Worm (Caenorhabditis elegans) whole organism, young adult: ENCODE results near the gene R12G8.1.

ENCODE experiments used
- B0261.1 ChIP-seq: sonication (generic microtip); optimal IDR thresholded peaks from 2 replicates; lab custom pipeline; 2016; ENCODE audit warnings: mild to moderate bottlenecking, missing genetic modification characterization, moderate library complexity, missing compliant biosample characterization
- C17E4.6 ChIP-seq: fragments of 200-800 bp; sonication (Bioruptor generic); IDR thresholded peaks from 2 replicates; pipeline ENCODE4 v1.3.6; 2022; ENCODE audit warnings: missing genetic modification reagents, missing genetic modification characterization, missing compliant biosample characterization
- D2030.7 ChIP-seq: fragments of 200-800 bp; sonication (Bioruptor generic); IDR thresholded peaks from 2 replicates; pipeline ENCODE4 v1.3.6; 2022; ENCODE audit warnings: missing genetic modification reagents, missing genetic modification characterization, missing compliant biosample characterization
- F33H1.4 ChIP-seq: fragments of 200-800 bp; sonication (Bioruptor generic); IDR thresholded peaks from 2 replicates; pipeline ENCODE4 v1.3.6; 2022; ENCODE audit warnings: missing genetic modification reagents, missing genetic modification characterization, missing compliant biosample characterization
- F55B11.4 ChIP-seq: sonication (generic microtip); optimal IDR thresholded peaks from 2 replicates; lab custom pipeline; 2016; ENCODE audit warnings: missing compliant biosample characterization, missing genetic modification characterization, borderline replicate concordance; ENCODE audit not compliant: insufficient read depth
- K12H6.12 ChIP-seq: fragments of 200-800 bp; sonication (Bioruptor generic); optimal IDR thresholded peaks from 2 replicates; lab custom pipeline; 2018; ENCODE audit warnings: mild to moderate bottlenecking, missing genetic modification characterization, missing compliant biosample characterization
- Y56A3A.18 ChIP-seq: fragments of 200-800 bp; sonication (Bioruptor generic); IDR thresholded peaks from 2 replicates; pipeline ENCODE4 v1.3.6; 2022; ENCODE audit warnings: missing genetic modification reagents, missing genetic modification characterization, missing compliant biosample characterization
- Y79H2A.3 ChIP-seq: fragments of 200-800 bp; sonication (Bioruptor generic); conservative IDR thresholded peaks from 2 replicates; pipeline ENCODE4 v1.3.6; 2022; ENCODE audit warnings: missing genetic modification reagents, missing genetic modification characterization, missing compliant biosample characterization
- akir-1 ChIP-seq: fragments of 200-800 bp; sonication (Bioruptor generic); optimal IDR thresholded peaks from 2 replicates; lab custom pipeline; 2018; ENCODE audit warnings: mild to moderate bottlenecking, missing genetic modification characterization, moderate library complexity, missing compliant biosample characterization
- ama-1 ChIP-seq, 3 experiments: fragments of 150-350 bp in 1 of 3; sonication (generic microtip) in 2 of 3; optimal IDR thresholded peaks; 2 replicates each; lab custom pipeline; 2014 to 2018; ENCODE audit warnings: missing biosample characterization in 2 of 3, missing genetic modification characterization in 2 of 3, missing genetic modification reagents in 2 of 3
- athp-1 ChIP-seq: sonication (generic microtip); optimal IDR thresholded peaks from 2 replicates; lab custom pipeline; 2017; ENCODE audit warnings: mild to moderate bottlenecking, missing genetic modification characterization, missing compliant biosample characterization
- attf-5 ChIP-seq: fragments of 200-800 bp; sonication (Bioruptor generic); optimal IDR thresholded peaks from 2 replicates; lab custom pipeline; 2018; ENCODE audit warnings: mild to moderate bottlenecking, missing genetic modification characterization, missing compliant biosample characterization
- attf-6 ChIP-seq: fragments of 200-800 bp; sonication (Bioruptor generic); IDR thresholded peaks from 2 replicates; pipeline ENCODE4 v1.3.6; 2022; ENCODE audit warnings: missing genetic modification reagents, missing genetic modification characterization, missing compliant biosample characterization
- cebp-1 ChIP-seq, 2 experiments: fragments of 200-800 bp in 1 of 2; sonication (Bioruptor generic) in 1 of 2; sonication (generic microtip) in 1 of 2; IDR thresholded peaks in 1 of 2; optimal IDR thresholded peaks in 1 of 2; 2 replicates each; pipeline versions ENCODE4 v1.3.6 to Lab custom; 2017 to 2022; ENCODE audit warnings: missing compliant biosample characterization in 2 of 2, missing genetic modification characterization in 2 of 2, mild to moderate bottlenecking in 1 of 2, missing genetic modification reagents in 1 of 2, moderate library complexity in 1 of 2
- ceh-27 ChIP-seq: fragments of 200-800 bp; sonication (Bioruptor generic); optimal IDR thresholded peaks from 2 replicates; lab custom pipeline; 2018; ENCODE audit warnings: mild to moderate bottlenecking, missing genetic modification characterization, moderate library complexity, missing compliant biosample characterization
- ceh-40 ChIP-seq: fragments of 200-800 bp; sonication (Bioruptor generic); IDR thresholded peaks from 2 replicates; pipeline ENCODE4 v1.3.6; 2022; ENCODE audit warnings: missing genetic modification characterization, missing compliant biosample characterization
- ceh-58 ChIP-seq: fragments of 200-800 bp; sonication (Bioruptor generic); IDR thresholded peaks from 2 replicates; pipeline ENCODE4 v1.3.6; 2022; ENCODE audit warnings: missing genetic modification characterization, missing compliant biosample characterization
- die-1 ChIP-seq: sonication (generic microtip); optimal IDR thresholded peaks from 2 replicates; lab custom pipeline; 2016; ENCODE audit warnings: missing genotype, mild to moderate bottlenecking, missing genetic modification characterization, missing compliant biosample characterization
- dox-1 ChIP-seq: fragments of 200-800 bp; sonication (Bioruptor generic); IDR thresholded peaks from 2 replicates; pipeline ENCODE4 v1.3.6; 2022; ENCODE audit warnings: missing genetic modification reagents, missing genetic modification characterization, missing compliant biosample characterization
- him-1 ChIP-seq: sonication (generic microtip); optimal IDR thresholded peaks from 2 replicates; lab custom pipeline; 2016; ENCODE audit warnings: missing genotype, missing genetic modification reagents, missing genetic modification characterization, missing compliant biosample characterization
- hsf-1 ChIP-seq: fragments of 200-800 bp; sonication (Bioruptor generic); IDR thresholded peaks from 2 replicates; pipeline ENCODE4 v1.3.6; 2022; ENCODE audit warnings: missing genetic modification reagents, missing genetic modification characterization, missing compliant biosample characterization
- let-526 ChIP-seq: fragments of 200-800 bp; sonication (Bioruptor generic); IDR thresholded peaks from 2 replicates; pipeline ENCODE4 v1.3.6; 2022; ENCODE audit warnings: missing genetic modification reagents, missing genetic modification characterization, missing compliant biosample characterization
- lin-26 ChIP-seq: fragments of 200-800 bp; sonication (Bioruptor generic); IDR thresholded peaks from 2 replicates; pipeline ENCODE4 v1.3.6; 2022; ENCODE audit warnings: missing genetic modification reagents, missing genetic modification characterization, missing compliant biosample characterization
- lin-35 ChIP-seq, 3 experiments: fragments of 150-350 bp in 2 of 3; sonication (generic microtip) in 1 of 3; optimal IDR thresholded peaks; 2 replicates each; lab custom pipeline; 2014 to 2018; ENCODE audit warnings: missing biosample characterization in 3 of 3, missing genetic modification characterization in 3 of 3, missing genetic modification reagents in 3 of 3
- lsl-1 ChIP-seq: fragments of 200-800 bp; sonication (Bioruptor generic); optimal IDR thresholded peaks from 2 replicates; lab custom pipeline; 2018; ENCODE audit warnings: mild to moderate bottlenecking, missing genetic modification characterization, moderate library complexity, missing compliant biosample characterization
- lsy-27 ChIP-seq: sonication (generic microtip); optimal IDR thresholded peaks from 2 replicates; lab custom pipeline; 2017; ENCODE audit warnings: missing genetic modification characterization, mild to moderate bottlenecking, missing compliant biosample characterization, antibody characterized with exemption, missing genotype, borderline replicate concordance; ENCODE audit not compliant: insufficient read depth
- madf-10 ChIP-seq: sonication (generic microtip); optimal IDR thresholded peaks from 2 replicates; lab custom pipeline; 2016; ENCODE audit warnings: mild to moderate bottlenecking, missing genetic modification characterization, missing compliant biosample characterization
- madf-3 ChIP-seq: fragments of 200-800 bp; sonication (Bioruptor generic); IDR thresholded peaks from 2 replicates; pipeline ENCODE4 v1.3.6; 2022; ENCODE audit warnings: missing genetic modification reagents, missing genetic modification characterization, missing compliant biosample characterization
- madf-6 ChIP-seq: fragments of 200-800 bp; sonication (Bioruptor generic); IDR thresholded peaks from 2 replicates; pipeline ENCODE4 v1.3.6; 2022; ENCODE audit warnings: missing genetic modification reagents, missing genetic modification characterization, missing compliant biosample characterization
- madf-8 ChIP-seq: fragments of 200-800 bp; sonication (Bioruptor generic); conservative IDR thresholded peaks from 2 replicates; pipeline ENCODE4 v1.3.6; 2022; ENCODE audit warnings: missing genetic modification reagents, missing genetic modification characterization, missing compliant biosample characterization
- mel-28 ChIP-seq: sonication (generic microtip); optimal IDR thresholded peaks from 2 replicates; lab custom pipeline; 2016; ENCODE audit warnings: borderline replicate concordance, mild to moderate bottlenecking, missing genetic modification characterization, missing compliant biosample characterization
- mes-4 ChIP-seq: sonication (generic microtip); optimal IDR thresholded peaks from 2 replicates; lab custom pipeline; 2016; ENCODE audit warnings: missing genotype, missing genetic modification characterization, missing compliant biosample characterization
- mxl-1 ChIP-seq: sonication (generic microtip); optimal IDR thresholded peaks from 2 replicates; lab custom pipeline; 2016; ENCODE audit warnings: missing genetic modification characterization, missing compliant biosample characterization
- nfya-1 ChIP-seq: sonication (generic microtip); optimal IDR thresholded peaks from 2 replicates; lab custom pipeline; 2017; ENCODE audit warnings: antibody characterized with exemption, missing compliant biosample characterization, missing genetic modification characterization, borderline replicate concordance; ENCODE audit not compliant: insufficient read depth
- nhr-120 ChIP-seq: fragments of 200-800 bp; sonication (Bioruptor generic); IDR thresholded peaks from 2 replicates; pipeline ENCODE4 v1.3.6; 2022; ENCODE audit warnings: missing genetic modification characterization, missing compliant biosample characterization
- nhr-90 ChIP-seq: sonication (generic microtip); optimal IDR thresholded peaks from 2 replicates; lab custom pipeline; 2016; ENCODE audit warnings: missing genotype, mild to moderate bottlenecking, missing genetic modification characterization, missing compliant biosample characterization
- rec-8 ChIP-seq, 2 experiments: sonication (generic microtip); optimal IDR thresholded peaks; 2 replicates each; lab custom pipeline; 2016; ENCODE audit warnings: mild to moderate bottlenecking in 2 of 2, missing genetic modification characterization in 2 of 2, missing genetic modification reagents in 2 of 2, missing genotype in 2 of 2, missing biosample characterization in 1 of 2, missing compliant biosample characterization in 1 of 2, moderate library complexity in 1 of 2
- rpc-1 ChIP-seq, 2 experiments: fragments of 150-350 bp in 1 of 2; sonication (generic microtip) in 1 of 2; optimal IDR thresholded peaks; 2 replicates each; lab custom pipeline; 2014 to 2018; ENCODE audit warnings: missing biosample characterization in 1 of 2, missing genetic modification characterization in 1 of 2, missing genetic modification reagents in 1 of 2, missing genotype in 1 of 2
- sea-2 ChIP-seq: fragments of 200-800 bp; sonication (Bioruptor generic); IDR thresholded peaks from 2 replicates; pipeline ENCODE4 v1.3.6; 2022; ENCODE audit warnings: missing genetic modification characterization, missing compliant biosample characterization
- snpc-3.4 ChIP-seq: sonication (generic microtip); optimal IDR thresholded peaks from 2 replicates; lab custom pipeline; 2017; ENCODE audit warnings: missing genetic modification characterization, mild to moderate bottlenecking, missing compliant biosample characterization, antibody characterized with exemption, moderate library complexity, missing genotype, missing genetic modification reagents
- tbp1 ChIP-seq: fragments of 200-800 bp; sonication (Bioruptor generic); optimal IDR thresholded peaks from 2 replicates; lab custom pipeline; 2018; ENCODE audit warnings: mild to moderate bottlenecking, missing genetic modification characterization, missing compliant biosample characterization
- tbx-9 ChIP-seq: sonication (generic microtip); optimal IDR thresholded peaks from 2 replicates; lab custom pipeline; 2016; ENCODE audit warnings: borderline replicate concordance, missing genetic modification characterization, inconsistent platforms, missing compliant biosample characterization
- unc-130 ChIP-seq: sonication (generic microtip); optimal IDR thresholded peaks from 2 replicates; lab custom pipeline; 2016; ENCODE audit warnings: missing genetic modification reagents, missing genetic modification characterization, missing compliant biosample characterization
- ztf-25 ChIP-seq: fragments of 200-800 bp; sonication (Bioruptor generic); IDR thresholded peaks from 2 replicates; pipeline ENCODE4 v1.3.6; 2022; ENCODE audit warnings: missing genetic modification reagents, missing genetic modification characterization, missing compliant biosample characterization

Gene R12G8.1

DNA sequence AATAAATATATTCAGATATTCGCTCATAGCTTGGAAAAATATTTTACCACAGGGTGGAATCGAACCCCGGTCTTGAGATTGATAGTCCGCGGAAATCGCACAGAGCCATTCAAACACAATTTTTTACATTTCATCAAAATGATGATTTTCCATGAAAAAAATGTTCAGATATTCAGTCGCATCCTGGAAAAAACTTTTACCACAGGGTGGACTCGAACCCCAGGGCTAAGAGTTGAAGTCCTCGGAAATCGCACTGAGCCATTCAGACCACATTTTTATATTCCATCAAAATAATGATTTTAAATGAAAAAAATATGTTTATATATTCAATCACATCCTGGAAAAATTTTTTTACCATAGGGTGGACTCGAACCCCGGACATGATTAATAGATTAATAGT is 26.5 kb downstream of the R12G8.1 start:
- no peak for TF ChIP-seq die-1 (tag; lab: Kevin White, UChicago)
- no peak for TF ChIP-seq nhr-120 (GFP tag; lab: Robert Waterston, UW)
- peak; percentile 72 for TF ChIP-seq tbp1 (GFP tag; lab: Kevin White, UChicago)
- peak; percentile 13 for TF ChIP-seq rpc-1 (optimal IDR thresholded peaks at IDR 0.05; lab: Kevin White, UChicago)
- TF ChIP-seq rpc-1 (tag; optimal IDR thresholded peaks at IDR 0.05; lab: Kevin White, UChicago), result peak; percentile 67
- TF ChIP-seq lin-35 (GFP tag; optimal IDR thresholded peaks at IDR 0.05; lab: Kevin White, UChicago), result no peak
- no peak for TF ChIP-seq cebp-1 (GFP tag; IDR thresholded peaks at IDR 0.05; lab: Robert Waterston, UW)
- no peak for TF ChIP-seq cebp-1 (tag; optimal IDR thresholded peaks at IDR 0.05; lab: Kevin White, UChicago)
- no peak for TF ChIP-seq akir-1 (GFP tag; lab: Kevin White, UChicago)
- TF ChIP-seq Y79H2A.3 (GFP tag; lab: Robert Waterston, UW), result no peak
- TF ChIP-seq dox-1 (GFP tag; lab: Robert Waterston, UW), result no peak
- no peak for TF ChIP-seq madf-6
- no peak for TF ChIP-seq C17E4.6 (GFP tag; lab: Robert Waterston, UW)
- no peak for TF ChIP-seq sea-2 (GFP tag; lab: Robert Waterston, UW)
- TF ChIP-seq attf-5 (GFP tag; lab: Kevin White, UChicago), result no peak
- TF ChIP-seq F55B11.4 (tag; lab: Kevin White, UChicago), result no peak
- no peak for TF ChIP-seq K12H6.12 (tag; lab: Kevin White, UChicago)
- no peak for TF ChIP-seq madf-8 (GFP tag; lab: Robert Waterston, UW)
- no peak for TF ChIP-seq mes-4 (tag; lab: Kevin White, UChicago)
- no peak for TF ChIP-seq let-526 (GFP tag; lab: Robert Waterston, UW)
- no peak for TF ChIP-seq madf-3 (GFP tag; lab: Robert Waterston, UW)
- TF ChIP-seq tbx-9 (tag; lab: Kevin White, UChicago), result no peak
- TF ChIP-seq rec-8 (tag; optimal IDR thresholded peaks at IDR 0.05; lab: Kevin White, UChicago), result no peak
- no peak for TF ChIP-seq D2030.7 (GFP tag; lab: Robert Waterston, UW)
- TF ChIP-seq ztf-25 (GFP tag; lab: Robert Waterston, UW), result no peak
- no peak for TF ChIP-seq mel-28 (tag; lab: Kevin White, UChicago)
- no peak for TF ChIP-seq hsf-1
- TF ChIP-seq F33H1.4 (GFP tag; lab: Robert Waterston, UW), result no peak
- no peak for TF ChIP-seq athp-1 (tag; lab: Kevin White, UChicago)
- no peak for TF ChIP-seq unc-130
- TF ChIP-seq nfya-1 (tag; lab: Kevin White, UChicago), result no peak
- no peak for TF ChIP-seq ceh-40 (GFP tag; lab: Robert Waterston, UW)
- TF ChIP-seq nhr-90 (tag; lab: Kevin White, UChicago), result no peak
- no peak for TF ChIP-seq ceh-58 (GFP tag; lab: Robert Waterston, UW)
- TF ChIP-seq lsy-27 (tag; lab: Kevin White, UChicago), result no peak
- 0 out of 2 replicates have a peak, but pooled peaks have one; percentile 38 for TF ChIP-seq attf-6
- no peak for TF ChIP-seq him-1 (tag; lab: Kevin White, UChicago)
- no peak for TF ChIP-seq mxl-1 (tag; lab: Kevin White, UChicago)
- no peak for TF ChIP-seq lsl-1
- TF ChIP-seq lin-26, result peak; percentile 57; the same call in 1 of the 2 replicates
- no peak for TF ChIP-seq madf-10 (tag; lab: Kevin White, UChicago)
- TF ChIP-seq B0261.1 (tag; lab: Kevin White, UChicago), result peak; percentile 46
- no peak for TF ChIP-seq Y56A3A.18 (GFP tag; lab: Robert Waterston, UW)
- TF ChIP-seq ceh-27 (GFP tag; lab: Kevin White, UChicago), result no peak
- no peak for TF ChIP-seq ama-1 (optimal IDR thresholded peaks at IDR 0.05; lab: Kevin White, UChicago)
- TF ChIP-seq ama-1 (GFP tag; optimal IDR thresholded peaks at IDR 0.05; lab: Kevin White, UChicago), result no peak
- no peak for TF ChIP-seq snpc-3.4
